Worm (Caenorhabditis elegans) whole organism, young adult: ENCODE measurements around the gene T22B3.3.

Experiments
- F10E7.11 ChIP-seq: sonication (generic microtip); optimal IDR thresholded peaks from 2 replicates; lab custom pipeline; 2017; ENCODE audit warnings: mild to moderate bottlenecking, missing genetic modification characterization, moderate library complexity, missing compliant biosample characterization
- Y95B8A.8 ChIP-seq: fragments of 200-800 bp; sonication (Bioruptor generic); IDR thresholded peaks from 2 replicates; pipeline ENCODE4 v1.3.6; 2022; ENCODE audit warnings: missing genetic modification reagents, missing genetic modification characterization, missing compliant biosample characterization
- ceh-27 ChIP-seq: fragments of 200-800 bp; sonication (Bioruptor generic); optimal IDR thresholded peaks from 2 replicates; lab custom pipeline; 2018; ENCODE audit warnings: mild to moderate bottlenecking, missing genetic modification characterization, moderate library complexity, missing compliant biosample characterization
- dpl-1 ChIP-seq: fragments of 150-350 bp; optimal IDR thresholded peaks from 2 replicates; lab custom pipeline; 2014; ENCODE audit warnings: missing biosample characterization, missing genetic modification reagents, missing genetic modification characterization
- hlh-26 ChIP-seq: fragments of 200-800 bp; sonication (Bioruptor generic); conservative IDR thresholded peaks from 2 replicates; pipeline ENCODE4 v1.3.6; 2022; ENCODE audit warnings: missing genetic modification reagents, missing genetic modification characterization, missing compliant biosample characterization
- sea-2 ChIP-seq: fragments of 200-800 bp; sonication (Bioruptor generic); IDR thresholded peaks from 2 replicates; pipeline ENCODE4 v1.3.6; 2022; ENCODE audit warnings: missing genetic modification characterization, missing compliant biosample characterization
- somi-1 ChIP-seq: fragments of 200-800 bp; sonication (Bioruptor generic); optimal IDR thresholded peaks from 2 replicates; lab custom pipeline; 2018; ENCODE audit warnings: mild to moderate bottlenecking, missing genetic modification characterization, missing compliant biosample characterization

DNA sequence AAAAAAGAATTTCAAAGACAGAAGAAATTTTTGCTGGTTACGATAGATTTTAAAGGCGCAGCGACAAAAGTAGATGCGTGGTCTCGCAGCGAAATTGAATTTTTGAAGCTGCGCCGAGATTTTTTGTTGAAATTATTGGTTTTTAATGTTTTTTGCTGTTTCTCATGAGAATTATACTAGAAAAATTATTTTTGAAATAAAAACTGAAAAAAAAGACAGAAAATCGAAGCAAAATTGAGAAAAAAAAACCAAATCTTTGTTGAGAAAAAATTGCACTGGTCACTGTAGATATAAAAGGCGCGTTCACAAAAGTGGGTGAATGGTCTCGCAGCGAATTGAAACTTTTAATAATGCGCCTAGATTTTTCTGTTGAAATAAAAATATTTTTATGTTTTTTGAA lies 8.0 kb downstream of the T22B3.3 start:
- TF ChIP-seq somi-1 (GFP tag; lab: Kevin White, UChicago): no peak
- no peak for TF ChIP-seq dpl-1
- TF ChIP-seq F10E7.11: no peak
- no peak for TF ChIP-seq Y95B8A.8 (GFP tag; lab: Robert Waterston, UW)
- TF ChIP-seq ceh-27: no peak
- TF ChIP-seq hlh-26 (GFP tag; lab: Robert Waterston, UW): no peak
- TF ChIP-seq sea-2 (GFP tag; lab: Robert Waterston, UW): no peak
